Worm (Caenorhabditis elegans): ENCODE measurements around the gene Y45F3A.1.

DNA sequence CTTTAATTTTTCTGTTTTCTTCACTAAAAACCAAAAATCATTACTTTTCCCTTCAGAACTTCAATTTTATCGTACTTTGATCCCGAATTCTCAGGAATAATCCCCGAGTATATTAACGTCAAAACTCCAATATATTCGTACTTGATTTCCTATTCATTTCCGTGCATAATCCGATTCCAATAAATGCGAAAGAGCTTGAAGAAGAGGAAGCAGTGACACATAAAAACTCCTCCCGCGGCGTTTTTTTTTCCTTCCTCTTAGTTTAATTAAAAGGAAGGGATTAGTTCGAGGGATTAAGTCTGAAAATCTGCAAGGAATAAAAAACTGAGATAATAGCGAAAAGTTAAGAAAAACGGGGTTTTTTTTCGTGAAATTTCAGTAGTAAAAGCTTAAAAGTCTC is 39.2 kb upstream of the Y45F3A.1 start:
- TF ChIP-seq ref-1 (GFP tag; conservative IDR thresholded peaks at IDR 0.05) (no peak), tab-1 (GFP tag; IDR thresholded peaks at IDR 0.05) (no peak), cog-1 (tag; optimal IDR thresholded peaks at IDR 0.05) (no peak)

Data from whole organism, midembryonic.